Fruit fly (Drosophila melanogaster) whole organism: Measurements from ENCODE around the gene dUTPase.

ENCODE experiments used
- CG8478 ChIP-seq: fragments of >200 bp; optimal IDR thresholded peaks from 2 replicates; lab custom pipeline; 2018; ENCODE audit warnings: inconsistent platforms
- pan ChIP-seq: fragments of >200 bp; optimal IDR thresholded peaks from 2 replicates; lab custom pipeline; 2017
- psq ChIP-seq: fragments of >200 bp; optimal IDR thresholded peaks from 2 replicates; lab custom pipeline; 2017
- usp ChIP-seq: fragments of >200 bp; optimal IDR thresholded peaks from 2 replicates; lab custom pipeline; 2017; ENCODE audit warnings: missing biosample characterization, missing genetic modification characterization, mixed read lengths

DNA sequence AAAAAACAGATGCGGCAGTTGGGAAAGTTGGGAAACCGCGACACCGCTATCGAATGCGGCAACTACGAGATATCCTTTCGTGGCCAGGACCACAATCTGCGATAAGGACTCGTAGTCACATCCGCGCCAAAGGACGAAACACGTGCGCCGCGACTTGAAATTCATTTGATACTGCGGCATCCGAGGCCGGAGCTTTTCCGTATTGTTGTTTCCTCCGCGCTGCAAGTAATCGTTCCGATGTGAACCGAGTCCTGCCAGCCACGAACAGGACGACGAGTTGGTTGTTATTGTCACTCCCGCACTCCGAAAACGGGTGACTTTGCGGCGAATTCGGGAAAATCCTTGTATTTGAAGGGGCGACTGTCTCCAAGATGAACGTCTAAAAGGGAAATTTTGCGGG is 47.1 kb upstream of the dUTPase start, which contains the start of gene dpr2:
- no peak for TF ChIP-seq pan
- no peak for TF ChIP-seq psq (lab: Kevin White, UChicago)
- no peak for TF ChIP-seq CG8478
- no peak for TF ChIP-seq usp (GFP tag; lab: Kevin White, UChicago)
